Worm (Caenorhabditis elegans) whole organism, L4/young adult: ENCODE data around the gene R144.11.

Experiments used
- W03F9.2 ChIP-seq: fragments of 150-350 bp; optimal IDR thresholded peaks from 2 replicates; lab custom pipeline; 2014; ENCODE audit warnings: missing biosample characterization, missing genetic modification characterization
- dao-5 ChIP-seq: sonication (generic microtip); optimal IDR thresholded peaks from 2 replicates; lab custom pipeline; 2016; ENCODE audit warnings: missing genotype, missing genetic modification characterization, moderate library complexity, missing compliant biosample characterization
- him-1 ChIP-seq: sonication (generic microtip); optimal IDR thresholded peaks from 2 replicates; lab custom pipeline; 2016; ENCODE audit warnings: missing genotype, missing genetic modification reagents, missing genetic modification characterization, missing compliant biosample characterization

- TF ChIP-seq dao-5: no peak
- TF ChIP-seq him-1: no peak
- peak; percentile 55 for TF ChIP-seq W03F9.2 (tag; lab: Kevin White, UChicago)
Observed at ce11 chrIII:5047175-5047574, 38.5 kb upstream of the R144.11 start, which contains the start of gene txbp-3.
